Worm (Caenorhabditis elegans) whole organism, L2 larva: ENCODE data around the gene F18E9.4.

Experiments used
- C34F6.9 ChIP-seq: fragments of 150-350 bp; optimal IDR thresholded peaks from 2 replicates; lab custom pipeline; 2014; ENCODE audit warnings: missing biosample characterization, missing genetic modification characterization
- Y55F3AM.14 ChIP-seq: fragments of 200-800 bp; sonication (Bioruptor generic); optimal IDR thresholded peaks from 2 replicates; lab custom pipeline; 2018; ENCODE audit warnings: mild to moderate bottlenecking, missing genetic modification characterization, missing compliant biosample characterization
- alr-1 ChIP-seq: fragments of 150-350 bp; optimal IDR thresholded peaks from 2 replicates; lab custom pipeline; 2014; ENCODE audit warnings: missing biosample characterization, missing genetic modification characterization
- aly-2 ChIP-seq: fragments of 150-350 bp; optimal IDR thresholded peaks from 2 replicates; lab custom pipeline; 2014; ENCODE audit warnings: missing biosample characterization, missing genetic modification characterization
- blmp-1 ChIP-seq: sonication (generic microtip); optimal IDR thresholded peaks from 2 replicates; lab custom pipeline; 2017; ENCODE audit warnings: missing genetic modification characterization, mild to moderate bottlenecking, missing compliant biosample characterization, antibody characterized with exemption, moderate library complexity; ENCODE audit not compliant: insufficient read depth
- ceh-16 ChIP-seq: fragments of 150-350 bp; optimal IDR thresholded peaks from 2 replicates; lab custom pipeline; 2014; ENCODE audit warnings: missing biosample characterization, missing genetic modification characterization
- ceh-82 ChIP-seq: fragments of 150-350 bp; optimal IDR thresholded peaks from 2 replicates; lab custom pipeline; 2014; ENCODE audit warnings: missing biosample characterization, missing genetic modification characterization
- crh-2 ChIP-seq: sonication (generic microtip); optimal IDR thresholded peaks from 2 replicates; lab custom pipeline; 2017; ENCODE audit warnings: missing biosample characterization, missing genetic modification characterization
- dmd-4 ChIP-seq: sonication (generic microtip); optimal IDR thresholded peaks from 2 replicates; lab custom pipeline; 2017; ENCODE audit warnings: missing biosample characterization, missing genetic modification characterization
- egl-27 ChIP-seq: sonication (generic microtip); optimal IDR thresholded peaks from 3 replicates; lab custom pipeline; 2017; ENCODE audit warnings: missing biosample characterization, missing genetic modification reagents, missing genetic modification characterization
- gmeb-1 ChIP-seq: fragments of 150-350 bp; optimal IDR thresholded peaks from 2 replicates; lab custom pipeline; 2014; ENCODE audit warnings: missing biosample characterization, missing genetic modification characterization
- lin-11 ChIP-seq: fragments of 150-350 bp; sonication (generic microtip); optimal IDR thresholded peaks from 2 replicates; lab custom pipeline; 2014; ENCODE audit warnings: missing biosample characterization, missing genetic modification characterization, inconsistent platforms, mixed read lengths
- lin-13 ChIP-seq: fragments of 150-350 bp; optimal IDR thresholded peaks from 2 replicates; lab custom pipeline; 2014; ENCODE audit warnings: missing biosample characterization, missing genetic modification reagents, missing genetic modification characterization
- mbf-1 ChIP-seq: sonication (generic microtip); optimal IDR thresholded peaks from 2 replicates; lab custom pipeline; 2017; ENCODE audit warnings: missing biosample characterization, missing genetic modification characterization
- nhr-11 ChIP-seq: fragments of 150-350 bp; optimal IDR thresholded peaks from 2 replicates; lab custom pipeline; 2014; ENCODE audit warnings: missing biosample characterization, missing genetic modification characterization
- nhr-12 ChIP-seq: fragments of 150-350 bp; optimal IDR thresholded peaks from 2 replicates; lab custom pipeline; 2014; ENCODE audit warnings: missing biosample characterization, missing genetic modification characterization
- nhr-21 ChIP-seq: fragments of 150-350 bp; optimal IDR thresholded peaks from 2 replicates; lab custom pipeline; 2014; ENCODE audit warnings: missing biosample characterization, missing genetic modification characterization
- nhr-23 ChIP-seq: fragments of 150-350 bp; optimal IDR thresholded peaks from 2 replicates; lab custom pipeline; 2014; ENCODE audit warnings: missing biosample characterization, missing genetic modification reagents, missing genetic modification characterization
- nhr-237 ChIP-seq: fragments of 150-350 bp; optimal IDR thresholded peaks from 2 replicates; lab custom pipeline; 2014; ENCODE audit warnings: missing biosample characterization, missing genetic modification characterization
- nhr-25 ChIP-seq: fragments of 150-350 bp; sonication (generic microtip); optimal IDR thresholded peaks from 3 replicates; lab custom pipeline; 2014; ENCODE audit warnings: missing biosample characterization, missing genetic modification characterization
- nhr-6 ChIP-seq: fragments of 150-350 bp; optimal IDR thresholded peaks from 2 replicates; lab custom pipeline; 2014; ENCODE audit warnings: missing biosample characterization, missing genetic modification characterization
- nhr-77 ChIP-seq: fragments of 150-350 bp; optimal IDR thresholded peaks from 2 replicates; lab custom pipeline; 2014; ENCODE audit warnings: missing biosample characterization, missing genetic modification characterization
- sem-4 ChIP-seq: fragments of 150-350 bp; optimal IDR thresholded peaks from 2 replicates; lab custom pipeline; 2014; ENCODE audit warnings: missing biosample characterization, missing genetic modification reagents, missing genetic modification characterization
- skn-1 ChIP-seq: sonication (generic microtip); optimal IDR thresholded peaks from 2 replicates; lab custom pipeline; 2017; ENCODE audit warnings: missing biosample characterization, missing genetic modification characterization
- sma-3 ChIP-seq: sonication (generic microtip); optimal IDR thresholded peaks from 2 replicates; lab custom pipeline; 2016; ENCODE audit warnings: missing genetic modification reagents, missing genetic modification characterization, missing compliant biosample characterization
- sma-9 ChIP-seq, 2 experiments: fragments of 150-350 bp in 1 of 2; sonication (generic microtip) in 1 of 2; optimal IDR thresholded peaks; 2 replicates each; lab custom pipeline; 2014 to 2016; ENCODE audit warnings: missing genetic modification characterization in 2 of 2, mild to moderate bottlenecking in 1 of 2, missing biosample characterization in 1 of 2, missing compliant biosample characterization in 1 of 2, missing genetic modification reagents in 1 of 2, moderate library complexity in 1 of 2
- snpc-4 ChIP-seq: fragments of 150-350 bp; optimal IDR thresholded peaks from 2 replicates; lab custom pipeline; 2014; ENCODE audit warnings: missing biosample characterization, missing genetic modification characterization
- unc-55 ChIP-seq: fragments of 150-350 bp; sonication (generic microtip); optimal IDR thresholded peaks from 3 replicates; lab custom pipeline; 2014; ENCODE audit warnings: missing biosample characterization, missing genetic modification reagents, missing genetic modification characterization
- zag-1 ChIP-seq: fragments of 150-350 bp; optimal IDR thresholded peaks from 2 replicates; lab custom pipeline; 2014; ENCODE audit warnings: missing biosample characterization, missing genetic modification characterization
- ztf-4 ChIP-seq: fragments of 150-350 bp; optimal IDR thresholded peaks from 2 replicates; lab custom pipeline; 2014; ENCODE audit warnings: missing biosample characterization, missing genetic modification characterization

The F18E9.4 gene

ce11 chrX:8582767-8583360 is 2.5 kb downstream of the F18E9.4 start:
- TF ChIP-seq nhr-21 (tag; lab: Kevin White, UChicago) (no peak), blmp-1 (peak; percentile 65)

ce11 chrX:8584825-8585384 is 4.6 kb downstream of the F18E9.4 start:
- TF ChIP-seq sma-3 (GFP tag; lab: Kevin White, UChicago): no peak
- peak; percentile 49 for TF ChIP-seq blmp-1
- TF ChIP-seq nhr-77 (tag; lab: Kevin White, UChicago): no peak
- no peak for TF ChIP-seq mbf-1 (tag; lab: Kevin White, UChicago)
- TF ChIP-seq snpc-4 (tag; lab: Kevin White, UChicago): no peak
- peak; percentile 66 for TF ChIP-seq nhr-25 (tag; lab: Kevin White, UChicago)
- TF ChIP-seq sem-4: no peak
- peak; percentile 17 for TF ChIP-seq crh-2 (tag; lab: Kevin White, UChicago)
- TF ChIP-seq sma-9 (GFP tag; optimal IDR thresholded peaks at IDR 0.05; lab: Kevin White, UChicago): peak; percentile 19
- no peak for TF ChIP-seq sma-9 (tag; optimal IDR thresholded peaks at IDR 0.05; lab: Kevin White, UChicago)
- no peak for TF ChIP-seq lin-13 (GFP tag; lab: Kevin White, UChicago)
- TF ChIP-seq, all 48 proteins: peak for 4

ce11 chrX:8585837-8586236 is 5.5 kb downstream of the F18E9.4 start, which contains the start of gene F18E9.3:
TSS of gene F18E9.3 (plus strand) at chrX:8586147.
- TF ChIP-seq egl-27 (no peak), nhr-25 (tag; lab: Kevin White, UChicago) (peak; percentile 51), nhr-237 (tag; lab: Kevin White, UChicago) (no peak)

ce11 chrX:8592881-8593280 is 12.6 kb downstream of the F18E9.4 start, which contains the start of gene nlp-7:
TSS of gene nlp-7 (plus strand) at chrX:8593181.
- TF ChIP-seq egl-27 (no peak), crh-2 (tag; lab: Kevin White, UChicago) (no peak), skn-1 (no peak), nhr-12 (tag; lab: Kevin White, UChicago) (no peak), Y55F3AM.14 (GFP tag; lab: Kevin White, UChicago) (no peak), sma-3 (GFP tag; lab: Kevin White, UChicago) (no peak)

ce11 chrX:8597647-8598046 is 17.3 kb downstream of the F18E9.4 start, which contains the start of gene F18E9.7:
TSS of gene F18E9.7 (minus strand) at chrX:8597747.
- TF ChIP-seq nhr-11 (tag; lab: Kevin White, UChicago) (no peak), ceh-16 (no peak), nhr-237 (tag; lab: Kevin White, UChicago) (no peak), nhr-23 (tag; lab: Kevin White, UChicago) (no peak), Y55F3AM.14 (GFP tag; lab: Kevin White, UChicago) (no peak), zag-1 (no peak), aly-2 (tag; lab: Kevin White, UChicago) (no peak), blmp-1 (no peak), sem-4 (no peak), ceh-82 (no peak)

- no peak for TF ChIP-seq ztf-4
- no peak for TF ChIP-seq dmd-4 (tag; lab: Kevin White, UChicago)
- TF ChIP-seq C34F6.9: no peak
- no peak for TF ChIP-seq nhr-11 (tag; lab: Kevin White, UChicago)
- no peak for TF ChIP-seq Y55F3AM.14 (GFP tag; lab: Kevin White, UChicago)
- no peak for TF ChIP-seq nhr-6 (tag; lab: Kevin White, UChicago)
- TF ChIP-seq sem-4: no peak
- TF ChIP-seq alr-1 (tag; lab: Kevin White, UChicago): no peak
- no peak for TF ChIP-seq gmeb-1 (tag; lab: Kevin White, UChicago)
- no peak for TF ChIP-seq lin-11 (tag; lab: Kevin White, UChicago)
- no peak for TF ChIP-seq unc-55 (GFP tag; lab: Kevin White, UChicago)
These were observed 18.2 kb downstream of the F18E9.4 start for ce11 chrX:8598491-8598890.
